Fruit fly (Drosophila melanogaster) whole organism, embryonic: ENCODE measurements around the gene plum.

Experiments
- Asciz ChIP-seq: fragments of 200-800 bp; sonication (Bioruptor generic); optimal IDR thresholded peaks from 2 replicates; lab custom pipeline; 2017; ENCODE audit warnings: missing biosample characterization, mild to moderate bottlenecking, missing genetic modification characterization, missing genetic modification reagents
- Atf6 ChIP-seq: fragments of 200-800 bp; sonication (Bioruptor generic); IDR thresholded peaks from 2 replicates; pipeline ENCODE4 v1.3.6; 2022; ENCODE audit warnings: missing biosample characterization, missing genetic modification characterization
- Bteb2 ChIP-seq: fragments of 200-800 bp; sonication (Bioruptor generic); optimal IDR thresholded peaks from 2 replicates; lab custom pipeline; 2016; ENCODE audit warnings: missing biosample characterization, missing genetic modification characterization
- CG10462 ChIP-seq: fragments of 200-800 bp; sonication (Bioruptor generic); optimal IDR thresholded peaks from 2 replicates; lab custom pipeline; 2016; ENCODE audit warnings: missing biosample characterization, missing genetic modification characterization
- CG10979 ChIP-seq: fragments of 200-800 bp; sonication (Bioruptor generic); optimal IDR thresholded peaks from 2 replicates; lab custom pipeline; 2018; ENCODE audit warnings: missing biosample characterization, mild to moderate bottlenecking, missing genetic modification characterization, moderate library complexity
- CG11398 ChIP-seq: fragments of 200-800 bp; sonication (Bioruptor generic); optimal IDR thresholded peaks from 2 replicates; lab custom pipeline; 2016; ENCODE audit warnings: missing biosample characterization, missing genetic modification characterization
- CG11723 ChIP-seq: fragments of 200-800 bp; sonication (Bioruptor generic); optimal IDR thresholded peaks from 2 replicates; lab custom pipeline; 2017; ENCODE audit warnings: missing biosample characterization, mild to moderate bottlenecking, missing genetic modification characterization
- CG12769 ChIP-seq: fragments of 200-800 bp; sonication (Bioruptor generic); optimal IDR thresholded peaks from 2 replicates; lab custom pipeline; 2019; ENCODE audit warnings: missing biosample characterization, mild to moderate bottlenecking, missing genetic modification characterization, moderate library complexity
- CG14965 ChIP-seq: fragments of 200-800 bp; sonication (Bioruptor generic); optimal IDR thresholded peaks from 2 replicates; lab custom pipeline; 2016; ENCODE audit warnings: missing biosample characterization, missing genetic modification characterization, borderline replicate concordance
- CG15073 ChIP-seq: fragments of 200-800 bp; sonication (Bioruptor generic); optimal IDR thresholded peaks from 2 replicates; lab custom pipeline; 2016; ENCODE audit warnings: missing biosample characterization, missing genetic modification characterization
- CG15601 ChIP-seq: fragments of 200-800 bp; sonication (Bioruptor generic); optimal IDR thresholded peaks from 3 replicates; lab custom pipeline; 2019; ENCODE audit warnings: missing biosample characterization, mild to moderate bottlenecking, missing genetic modification characterization, moderate library complexity
- CG15696 ChIP-seq: fragments of 200-800 bp; sonication (Bioruptor generic); optimal IDR thresholded peaks from 2 replicates; lab custom pipeline; 2019; ENCODE audit warnings: missing biosample characterization, mild to moderate bottlenecking, missing genetic modification characterization, moderate library complexity
- CG18011 ChIP-seq: fragments of 200-800 bp; sonication (Bioruptor generic); optimal IDR thresholded peaks from 2 replicates; lab custom pipeline; 2017; ENCODE audit warnings: missing biosample characterization, missing genetic modification characterization, mild to moderate bottlenecking, moderate library complexity, missing genotype
- CG18262 ChIP-seq: fragments of 200-800 bp; optimal IDR thresholded peaks from 3 replicates; lab custom pipeline; 2019; ENCODE audit warnings: missing biosample characterization, mild to moderate bottlenecking, missing genetic modification characterization, moderate library complexity
- CG2889 ChIP-seq: fragments of 200-800 bp; sonication (Bioruptor generic); IDR thresholded peaks from 3 replicates; pipeline ENCODE4 v1.3.6; 2022; ENCODE audit warnings: missing biosample characterization, missing genetic modification characterization
- CG30403 ChIP-seq: fragments of 200-800 bp; sonication (Bioruptor generic); optimal IDR thresholded peaks from 3 replicates; lab custom pipeline; 2016; ENCODE audit warnings: missing biosample characterization, missing genetic modification characterization
- CG31365 ChIP-seq: fragments of 200-800 bp; sonication (Bioruptor generic); optimal IDR thresholded peaks from 2 replicates; lab custom pipeline; 2018; ENCODE audit warnings: missing biosample characterization, mild to moderate bottlenecking, missing genetic modification characterization
- CG31441 ChIP-seq: fragments of 200-800 bp; sonication (Bioruptor generic); IDR thresholded peaks from 2 replicates; pipeline ENCODE4 v1.3.6; 2022; ENCODE audit warnings: missing biosample characterization, missing genetic modification characterization
- CG32767 ChIP-seq: fragments of 200-800 bp; sonication (Bioruptor generic); IDR thresholded peaks from 2 replicates; pipeline ENCODE4 v1.3.6; 2022; ENCODE audit warnings: missing biosample characterization, missing genetic modification characterization
- CG3847 ChIP-seq: fragments of 200-800 bp; sonication (Bioruptor generic); IDR thresholded peaks from 2 replicates; pipeline ENCODE4 v1.3.6; 2022; ENCODE audit warnings: missing biosample characterization, missing genetic modification characterization
- CG4282 ChIP-seq: fragments of 200-800 bp; sonication (Bioruptor generic); optimal IDR thresholded peaks from 2 replicates; lab custom pipeline; 2016; ENCODE audit warnings: missing biosample characterization, missing genetic modification characterization
- CG6791 ChIP-seq: fragments of 200-800 bp; sonication (Bioruptor generic); IDR thresholded peaks from 3 replicates; pipeline ENCODE4 v1.3.6; 2022; ENCODE audit warnings: missing biosample characterization, missing genetic modification characterization; ENCODE audit not compliant: partially characterized antibody
- CG7372 ChIP-seq: fragments of 200-800 bp; sonication (Bioruptor generic); IDR thresholded peaks from 2 replicates; pipeline ENCODE4 v1.3.6; 2022; ENCODE audit warnings: missing biosample characterization, missing genetic modification characterization
- CG9797 ChIP-seq: fragments of 200-800 bp; sonication (Bioruptor generic); optimal IDR thresholded peaks from 3 replicates; lab custom pipeline; 2018; ENCODE audit warnings: missing biosample characterization, mild to moderate bottlenecking, missing genetic modification characterization
- Camta ChIP-seq: fragments of 200-800 bp; sonication (Bioruptor generic); optimal IDR thresholded peaks from 2 replicates; lab custom pipeline; 2016; ENCODE audit warnings: missing biosample characterization, missing genetic modification characterization
- Chrac-16 ChIP-seq: fragments of 200-800 bp; sonication (Bioruptor generic); optimal IDR thresholded peaks from 3 replicates; lab custom pipeline; 2016; ENCODE audit warnings: missing biosample characterization, missing genetic modification characterization
- CoRest ChIP-seq: fragments of 200-800 bp; sonication (Bioruptor generic); optimal IDR thresholded peaks from 3 replicates; lab custom pipeline; 2018; ENCODE audit warnings: missing biosample characterization, mild to moderate bottlenecking, missing genetic modification characterization, moderate library complexity
- Dfd ChIP-seq, 2 experiments: fragments of >200 bp; optimal IDR thresholded peaks; 2 replicates each; lab custom pipeline; 2017; ENCODE audit warnings: missing biosample characterization in 2 of 2, missing genetic modification characterization in 2 of 2
- E2f1 ChIP-seq: fragments of 200-800 bp; sonication (Bioruptor generic); IDR thresholded peaks from 2 replicates; pipeline ENCODE4 v1.3.6; 2022; ENCODE audit warnings: missing biosample characterization, missing genetic modification characterization
- Fer1 ChIP-seq: fragments of 200-800 bp; sonication (Bioruptor generic); optimal IDR thresholded peaks from 2 replicates; lab custom pipeline; 2017; ENCODE audit warnings: missing biosample characterization, mild to moderate bottlenecking, missing genetic modification characterization
- HLH3B ChIP-seq: fragments of 200-800 bp; sonication (Bioruptor generic); IDR thresholded peaks from 2 replicates; pipeline ENCODE4 v1.3.6; 2022; ENCODE audit warnings: missing biosample characterization, missing genetic modification characterization
- MBD-R2 ChIP-seq: fragments of 200-800 bp; sonication (Bioruptor generic); IDR thresholded peaks from 2 replicates; pipeline ENCODE4 v1.3.6; 2022; ENCODE audit warnings: missing biosample characterization, missing genetic modification characterization
- Ravus ChIP-seq: fragments of 200-800 bp; sonication (Bioruptor generic); IDR thresholded peaks from 2 replicates; pipeline ENCODE4 v1.3.6; 2022; ENCODE audit warnings: missing biosample characterization, missing genetic modification characterization
- Usf ChIP-seq: fragments of 200-800 bp; sonication (Bioruptor generic); optimal IDR thresholded peaks from 2 replicates; lab custom pipeline; 2017; ENCODE audit warnings: missing genotype, missing biosample characterization, missing genetic modification characterization
- ac ChIP-seq: fragments of 200-800 bp; sonication (Bioruptor generic); optimal IDR thresholded peaks from 3 replicates; lab custom pipeline; 2017; ENCODE audit warnings: missing biosample characterization, mild to moderate bottlenecking, missing genetic modification characterization
- caup ChIP-seq: fragments of 200-800 bp; sonication (Bioruptor generic); optimal IDR thresholded peaks from 3 replicates; lab custom pipeline; 2017; ENCODE audit warnings: missing biosample characterization, mild to moderate bottlenecking, missing genetic modification characterization, moderate library complexity; ENCODE audit not compliant: severe bottlenecking
- klu ChIP-seq: fragments of 200-800 bp; sonication (Bioruptor generic); IDR thresholded peaks from 2 replicates; pipeline ENCODE4 v1.3.6; 2022; ENCODE audit warnings: missing biosample characterization, missing genetic modification characterization
- lab ChIP-seq: fragments of 200-800 bp; sonication (Bioruptor generic); optimal IDR thresholded peaks from 3 replicates; lab custom pipeline; 2017; ENCODE audit warnings: missing biosample characterization, missing genetic modification characterization, mild to moderate bottlenecking, moderate library complexity, missing genetic modification reagents
- luna ChIP-seq: fragments of 200-800 bp; sonication (Bioruptor generic); optimal IDR thresholded peaks from 2 replicates; lab custom pipeline; 2016; ENCODE audit warnings: missing biosample characterization, missing genetic modification characterization
- nau ChIP-seq: fragments of 200-800 bp; sonication (Bioruptor generic); optimal IDR thresholded peaks from 3 replicates; lab custom pipeline; 2017; ENCODE audit warnings: missing biosample characterization, mild to moderate bottlenecking, missing genetic modification characterization, missing genetic modification reagents
- otp ChIP-seq: fragments of 200-800 bp; sonication (Bioruptor generic); IDR thresholded peaks from 3 replicates; pipeline ENCODE4, ENCODE4 v1.3.6; 2022; ENCODE audit warnings: missing biosample characterization, missing genetic modification characterization
- p53 ChIP-seq: fragments of 200-800 bp; sonication (Bioruptor generic); optimal IDR thresholded peaks from 2 replicates; lab custom pipeline; 2016; ENCODE audit warnings: missing biosample characterization, missing genetic modification characterization
- pnt ChIP-seq: fragments of 200-800 bp; sonication (Bioruptor generic); optimal IDR thresholded peaks from 3 replicates; lab custom pipeline; 2016; ENCODE audit warnings: missing biosample characterization, missing genetic modification characterization
- scrt ChIP-seq: fragments of 200-800 bp; sonication (Bioruptor generic); optimal IDR thresholded peaks from 2 replicates; lab custom pipeline; 2018; ENCODE audit warnings: missing biosample characterization, mild to moderate bottlenecking, missing genetic modification characterization, moderate library complexity
- sim ChIP-seq: fragments of 200-800 bp; sonication (Bioruptor generic); IDR thresholded peaks from 2 replicates; pipeline ENCODE4 v1.3.6; 2022; ENCODE audit warnings: missing biosample characterization, missing genetic modification characterization
- slbo ChIP-seq: fragments of 200-800 bp; sonication (Bioruptor generic); IDR thresholded peaks from 2 replicates; pipeline ENCODE4 v1.3.6; 2022; ENCODE audit warnings: missing biosample characterization, missing genetic modification characterization
- sob ChIP-seq: fragments of 200-800 bp; sonication (Bioruptor generic); IDR thresholded peaks from 2 replicates; pipeline ENCODE4 v1.3.6; 2022; ENCODE audit warnings: missing biosample characterization, missing genetic modification characterization
- tgo ChIP-seq: fragments of 200-800 bp; sonication (Bioruptor generic); IDR thresholded peaks from 3 replicates; pipeline ENCODE4 v1.3.6; 2022; ENCODE audit warnings: missing biosample characterization, missing genetic modification characterization
- tio ChIP-seq: fragments of 200-800 bp; sonication (Bioruptor generic); optimal IDR thresholded peaks from 2 replicates; lab custom pipeline; 2017; ENCODE audit warnings: missing biosample characterization, missing genetic modification characterization, inconsistent platforms

plum gene

DNA sequence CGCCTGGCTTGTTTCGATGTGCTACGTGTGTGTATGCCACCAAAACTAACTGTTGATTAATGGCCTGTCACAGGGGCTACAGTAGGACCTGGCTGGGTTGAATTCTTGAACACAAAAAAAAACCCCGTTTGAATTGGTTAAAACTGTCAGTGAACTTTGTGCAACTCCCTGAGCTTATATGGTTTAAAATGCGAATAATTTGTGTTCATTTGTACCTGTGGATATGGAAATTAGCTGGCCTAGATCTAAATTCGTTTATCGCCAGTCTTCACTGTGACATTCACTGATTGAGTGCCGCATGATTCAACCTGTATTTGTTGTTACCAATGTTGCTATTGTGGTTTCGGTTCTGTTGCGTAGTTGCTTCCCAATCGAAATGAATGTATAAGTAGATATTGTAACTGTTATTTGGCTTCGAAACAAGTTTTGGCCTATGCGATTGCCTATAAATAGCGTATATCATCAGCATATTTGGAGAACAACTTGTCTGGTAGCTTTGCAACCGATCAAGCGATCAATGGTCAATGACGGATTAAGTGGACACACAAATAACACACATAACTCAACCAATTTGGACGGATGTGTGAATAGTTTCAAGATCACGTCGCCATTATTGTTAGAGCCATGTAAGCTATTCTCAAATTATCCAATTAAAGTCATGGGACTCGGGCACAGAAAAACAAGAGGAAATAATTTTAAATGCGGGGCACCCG, 22.7 kb upstream of the plum start (continued):
- TF ChIP-seq CG3847 (GFP tag; lab: Robert Waterston, UW), result peak; percentile 82
- peak; percentile 65 for TF ChIP-seq CG15696 (tag; lab: Kevin White, UChicago)
- peak; percentile 86 for TF ChIP-seq slbo
- TF ChIP-seq tgo (GFP tag; lab: Robert Waterston, UW), result peak; percentile 84
- 0 out of 2 replicates have a peak, but pooled peaks have one; percentile 51 for TF ChIP-seq CG32767
- peak; percentile 63 for TF ChIP-seq pnt (GFP tag; lab: Kevin White, UChicago)
- TF ChIP-seq lab (GFP tag; lab: Kevin White, UChicago), result peak; percentile 96
- peak; percentile 80 for TF ChIP-seq Fer1 (GFP tag; lab: Kevin White, UChicago)
- peak; percentile 40 for TF ChIP-seq CG18011
- TF ChIP-seq CG15601 (tag; lab: Kevin White, UChicago), result peak; percentile 11
- TF ChIP-seq Bteb2, result peak; percentile 71
- peak; percentile 2 for TF ChIP-seq Camta (GFP tag; lab: Kevin White, UChicago)
- peak; percentile 29 for TF ChIP-seq CG11723
- TF ChIP-seq tio, result peak; percentile 63
- peak; percentile 56; the same call in 1 of the 2 replicates for TF ChIP-seq MBD-R2 (GFP tag; lab: Robert Waterston, UW)
- TF ChIP-seq CG14965, result no peak
- TF ChIP-seq Ravus (GFP tag; lab: Robert Waterston, UW), result peak; percentile 44
- peak; percentile 71 for TF ChIP-seq sob
- TF ChIP-seq E2f1 (GFP tag; lab: Robert Waterston, UW), result peak; percentile 82
- peak; percentile 17 for TF ChIP-seq Usf (GFP tag; lab: Kevin White, UChicago)
- no peak for TF ChIP-seq sim (GFP tag; lab: Robert Waterston, UW)
- TF ChIP-seq CG2889 (GFP tag; lab: Robert Waterston, UW), result peak; percentile 66; the same call in 2 of the 3 replicates
- no peak for TF ChIP-seq CG15073 (GFP tag; lab: Kevin White, UChicago)
- TF ChIP-seq CG18262 (tag; lab: Kevin White, UChicago), result peak; percentile 49
- peak; percentile 78 for TF ChIP-seq HLH3B (GFP tag; lab: Robert Waterston, UW)
- peak; percentile 79 for TF ChIP-seq CG30403 (GFP tag; lab: Kevin White, UChicago)
- peak; percentile 74 for TF ChIP-seq CG7372 (GFP tag; lab: Robert Waterston, UW)
- TF ChIP-seq p53 (GFP tag; lab: Kevin White, UChicago), result peak; percentile 53
- no peak for TF ChIP-seq Dfd (GFP tag; optimal IDR thresholded peaks at IDR 0.05; lab: Kevin White, UChicago)
- TF ChIP-seq CoRest (tag; lab: Kevin White, UChicago), result peak; percentile 80
- no peak for TF ChIP-seq luna (GFP tag; lab: Kevin White, UChicago)
- no peak for TF ChIP-seq CG4282 (GFP tag; lab: Kevin White, UChicago)
- TF ChIP-seq CG10462 (GFP tag; lab: Kevin White, UChicago), result peak; percentile 48
- TF ChIP-seq CG10979 (tag; lab: Kevin White, UChicago), result peak; percentile 58
- no peak for TF ChIP-seq CG6791 (GFP tag; lab: Robert Waterston, UW)
- TF ChIP-seq otp (GFP tag; lab: Robert Waterston, UW), result 0 out of 3 replicates have a peak, but pooled peaks have one; percentile 44
- peak; percentile 79 for TF ChIP-seq caup (GFP tag; lab: Kevin White, UChicago)
- TF ChIP-seq nau (GFP tag; lab: Kevin White, UChicago), result peak; percentile 38
- peak; percentile 48; the same call in 1 of the 2 replicates for TF ChIP-seq klu (GFP tag; lab: Robert Waterston, UW)
- peak; percentile 42 for TF ChIP-seq CG31441 (GFP tag; lab: Robert Waterston, UW)
- TF ChIP-seq CG31365 (tag; lab: Kevin White, UChicago), result peak; percentile 43
- peak; percentile 89 for TF ChIP-seq CG12769 (tag; lab: Kevin White, UChicago)
- TF ChIP-seq scrt (GFP tag; lab: Kevin White, UChicago), result peak; percentile 70
- no peak for TF ChIP-seq CG11398 (GFP tag; lab: Kevin White, UChicago)
- peak; percentile 50 for TF ChIP-seq Asciz
- peak; percentile 66 for TF ChIP-seq Chrac-16
- TF ChIP-seq CG9797 (GFP tag; lab: Kevin White, UChicago), result no peak
- peak; percentile 86 for TF ChIP-seq Atf6 (GFP tag; lab: Robert Waterston, UW)
- no peak for TF ChIP-seq ac (GFP tag; lab: Kevin White, UChicago)
